Worm (Caenorhabditis elegans) whole organism, L1 larva: ENCODE measurements around the gene F48B9.8.

Source experiments
- ets-5 ChIP-seq: fragments of 200-800 bp; sonication (Bioruptor generic); IDR thresholded peaks from 2 replicates; pipeline ENCODE4 v1.3.6; 2022; ENCODE audit warnings: missing genetic modification characterization, missing compliant biosample characterization
- lsy-2 ChIP-seq, 2 experiments: fragments of 150-350 bp; optimal IDR thresholded peaks; 2 replicates each; lab custom pipeline; 2014; ENCODE audit warnings: missing biosample characterization in 2 of 2, missing genetic modification characterization in 2 of 2
- skn-1 ChIP-seq: fragments of 150-350 bp; optimal IDR thresholded peaks from 2 replicates; lab custom pipeline; 2014; ENCODE audit warnings: missing biosample characterization, missing genetic modification characterization

DNA sequence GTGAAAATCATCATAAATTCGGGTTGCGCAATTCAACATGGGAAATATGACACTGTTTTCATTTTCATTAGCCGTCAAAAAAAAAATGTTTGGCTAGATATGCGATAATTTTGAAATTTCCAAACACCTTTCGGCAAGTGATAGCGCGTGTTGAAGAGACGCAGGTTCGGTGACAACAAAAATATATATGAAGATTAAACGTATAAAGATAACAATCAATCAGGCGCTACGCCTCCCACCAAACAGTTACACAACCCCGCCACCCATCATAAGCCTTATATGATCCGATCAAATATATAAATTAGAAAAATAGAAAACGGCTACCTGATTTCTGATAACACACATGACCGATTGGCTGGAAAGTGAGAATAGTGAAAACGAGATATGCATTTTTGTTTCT, 24.1 kb downstream of the F48B9.8 start:
- no peak for TF ChIP-seq lsy-2 (tag; optimal IDR thresholded peaks at IDR 0.05; lab: Kevin White, UChicago)
- no peak for TF ChIP-seq ets-5 (GFP tag; lab: Robert Waterston, UW)
- TF ChIP-seq skn-1 (tag; lab: Kevin White, UChicago), result no peak
